Fruit fly (Drosophila melanogaster) whole organism, wandering third instar larva: ENCODE data around the gene CG5167.

ENCODE experiments used
- Abd-B ChIP-seq: fragments of >200 bp; optimal IDR thresholded peaks from 2 replicates; lab custom pipeline; 2017; ENCODE audit warnings: missing biosample characterization, missing genetic modification characterization
- CG9705 ChIP-seq: fragments of 200-800 bp; sonication (Bioruptor generic); optimal IDR thresholded peaks from 2 replicates; lab custom pipeline; 2018; ENCODE audit warnings: missing biosample characterization, mild to moderate bottlenecking, missing genetic modification characterization
- Dif ChIP-seq: fragments of 200-275, 200-300 bp; sonication (Bioruptor generic); optimal IDR thresholded peaks from 2 replicates; lab custom pipeline; 2018; ENCODE audit warnings: missing biosample characterization, missing genetic modification characterization; ENCODE audit not compliant: partially characterized antibody
- HLH106 ChIP-seq: fragments of 200-800 bp; optimal IDR thresholded peaks from 3 replicates; lab custom pipeline; 2019; ENCODE audit warnings: missing biosample characterization, mild to moderate bottlenecking, missing genetic modification characterization, moderate library complexity
- Hnf4 ChIP-seq: fragments of 200-800 bp; sonication (Bioruptor generic); optimal IDR thresholded peaks from 2 replicates; lab custom pipeline; 2016; ENCODE audit warnings: missing biosample characterization, mild to moderate bottlenecking, missing genetic modification characterization
- Hr78 ChIP-seq: fragments of >200 bp; optimal IDR thresholded peaks from 2 replicates; lab custom pipeline; 2017; ENCODE audit warnings: missing biosample characterization, missing genetic modification characterization
- Hr83 ChIP-seq: fragments of 200-300 bp; sonication (Bioruptor generic); optimal IDR thresholded peaks from 2 replicates; lab custom pipeline; 2016; ENCODE audit warnings: missing biosample characterization, mild to moderate bottlenecking, missing genetic modification characterization, moderate library complexity; ENCODE audit not compliant: poor library complexity, severe bottlenecking
- Jra ChIP-seq: sonication (Bioruptor generic); optimal IDR thresholded peaks from 2 replicates; lab custom pipeline; 2016; ENCODE audit warnings: missing biosample characterization, missing genetic modification characterization
- Mio ChIP-seq: sonication (Bioruptor generic); optimal IDR thresholded peaks from 2 replicates; lab custom pipeline; 2016; ENCODE audit warnings: missing biosample characterization, missing genetic modification characterization
- Myc ChIP-seq: fragments of >200 bp; optimal IDR thresholded peaks from 2 replicates; lab custom pipeline; 2017
- OdsH ChIP-seq: fragments of 200-800 bp; sonication (Bioruptor generic); optimal IDR thresholded peaks from 2 replicates; lab custom pipeline; 2016; ENCODE audit warnings: missing biosample characterization, mild to moderate bottlenecking, missing genetic modification characterization
- Rel ChIP-seq, 2 experiments: fragments of 200-800 bp; sonication (Bioruptor generic) in 1 of 2; optimal IDR thresholded peaks; 2 replicates in 1 of 2; 3 replicates in 1 of 2; lab custom pipeline; 2016 to 2019; ENCODE audit warnings: mild to moderate bottlenecking in 2 of 2, missing biosample characterization in 2 of 2, missing genetic modification characterization in 2 of 2, moderate library complexity in 1 of 2
- Sp1 ChIP-seq: fragments of 200-800 bp; sonication (Bioruptor generic); optimal IDR thresholded peaks from 3 replicates; lab custom pipeline; 2019; ENCODE audit warnings: missing biosample characterization, mild to moderate bottlenecking, missing genetic modification characterization, moderate library complexity
- Vsx2 ChIP-seq: fragments of 200-300, 225-300 bp; sonication (Bioruptor generic); optimal IDR thresholded peaks from 2 replicates; lab custom pipeline; 2018; ENCODE audit warnings: missing biosample characterization, missing genetic modification characterization; ENCODE audit not compliant: partially characterized antibody
- br ChIP-seq: fragments of 200-800 bp; sonication (Bioruptor generic); optimal IDR thresholded peaks from 2 replicates; lab custom pipeline; 2016; ENCODE audit warnings: missing biosample characterization, missing genetic modification characterization
- brk ChIP-seq: fragments of 200-800 bp; sonication (Bioruptor generic); optimal IDR thresholded peaks from 2 replicates; lab custom pipeline; 2016; ENCODE audit warnings: missing biosample characterization, mild to moderate bottlenecking, missing genetic modification characterization
- dl ChIP-seq, 2 experiments: fragments of 175-275, 200-275 bp in 1 of 2; fragments of 200-275 bp in 1 of 2; sonication (Bioruptor generic); optimal IDR thresholded peaks; lab custom pipeline; 2018; ENCODE audit warnings: mild to moderate bottlenecking in 2 of 2, missing biosample characterization in 2 of 2, missing genetic modification characterization in 2 of 2, moderate library complexity in 2 of 2; ENCODE audit not compliant: partially characterized antibody in 2 of 2, insufficient read depth in 1 of 2
- dmrt93B ChIP-seq: fragments of 200-800 bp; sonication (Bioruptor generic); optimal IDR thresholded peaks from 2 replicates; lab custom pipeline; 2018; ENCODE audit warnings: missing biosample characterization, mild to moderate bottlenecking, missing genetic modification characterization
- dsf ChIP-seq: sonication (Bioruptor generic); optimal IDR thresholded peaks from 2 replicates; lab custom pipeline; 2016; ENCODE audit warnings: missing biosample characterization, missing genetic modification characterization, borderline replicate concordance
- ey ChIP-seq: fragments of 200-800 bp; sonication (Bioruptor generic); optimal IDR thresholded peaks from 2 replicates; lab custom pipeline; 2016; ENCODE audit warnings: missing biosample characterization, missing genetic modification characterization
- foxo ChIP-seq, 2 experiments: fragments of 200-800 bp; sonication (Bioruptor generic); optimal IDR thresholded peaks; 2 replicates in 1 of 2; 3 replicates in 1 of 2; lab custom pipeline; 2016 to 2017; ENCODE audit warnings: missing biosample characterization in 2 of 2, missing genetic modification characterization in 2 of 2
- fru ChIP-seq: fragments of 200-800 bp; sonication (Bioruptor generic); optimal IDR thresholded peaks from 3 replicates; lab custom pipeline; 2016; ENCODE audit warnings: missing biosample characterization, mild to moderate bottlenecking, missing genetic modification characterization
- jim ChIP-seq: fragments of 175-275, 200-325 bp; sonication (Bioruptor generic); optimal IDR thresholded peaks from 2 replicates; lab custom pipeline; 2016; ENCODE audit warnings: missing biosample characterization, mild to moderate bottlenecking, missing genetic modification characterization
- lola ChIP-seq: fragments of >200 bp; optimal IDR thresholded peaks from 2 replicates; lab custom pipeline; 2017; ENCODE audit warnings: missing biosample characterization, missing genetic modification characterization
- pan ChIP-seq: fragments of >200 bp; optimal IDR thresholded peaks from 2 replicates; lab custom pipeline; 2017
- psq ChIP-seq: fragments of 200-800 bp; sonication (Bioruptor generic); optimal IDR thresholded peaks from 3 replicates; lab custom pipeline; 2017; ENCODE audit warnings: missing biosample characterization, mild to moderate bottlenecking, missing genetic modification characterization, moderate library complexity
- rgr ChIP-seq: fragments of 200-800 bp; sonication (Bioruptor generic); optimal IDR thresholded peaks from 3 replicates; lab custom pipeline; 2016; ENCODE audit warnings: missing biosample characterization, mild to moderate bottlenecking, missing genetic modification characterization
- sage ChIP-seq: fragments of 200-800 bp; sonication (Bioruptor generic); optimal IDR thresholded peaks from 2 replicates; lab custom pipeline; 2016; ENCODE audit warnings: missing biosample characterization, mild to moderate bottlenecking, missing genetic modification characterization
- sv ChIP-seq: fragments of 200-800 bp; sonication (Bioruptor generic); optimal IDR thresholded peaks from 3 replicates; lab custom pipeline; 2016; ENCODE audit warnings: missing biosample characterization, missing genetic modification characterization
- tai ChIP-seq: sonication (Bioruptor generic); optimal IDR thresholded peaks from 2 replicates; lab custom pipeline; 2016; ENCODE audit warnings: missing biosample characterization, missing genetic modification characterization
- usp ChIP-seq: fragments of >200 bp; optimal IDR thresholded peaks from 2 replicates; lab custom pipeline; 2017; ENCODE audit warnings: missing biosample characterization, missing genetic modification characterization
- woc ChIP-seq: sonication (Bioruptor generic); optimal IDR thresholded peaks from 2 replicates; lab custom pipeline; 2016; ENCODE audit warnings: missing biosample characterization, mild to moderate bottlenecking, missing genetic modification characterization

The CG5167 gene

dm6 chr3R:12379249-12379648 lies 27.1 kb upstream of the CG5167 start:
- TF ChIP-seq dsf (GFP tag; lab: Kevin White, UChicago) (no peak), Vsx2 (GFP tag; lab: Kevin White, UChicago) (no peak), Rel (GFP tag; optimal IDR thresholded peaks at IDR 0.05; lab: Kevin White, UChicago) (no peak), Rel (tag; optimal IDR thresholded peaks at IDR 0.05; lab: Kevin White, UChicago) (no peak), foxo (GFP tag; optimal IDR thresholded peaks at IDR 0.05; lab: Kevin White, UChicago) (no peak), sv (GFP tag; lab: Kevin White, UChicago) (no peak), woc (GFP tag; lab: Kevin White, UChicago) (no peak), sage (GFP tag; lab: Kevin White, UChicago) (no peak), tai (no peak), Sp1 (GFP tag; lab: Kevin White, UChicago) (no peak), HLH106 (no peak), OdsH (GFP tag; lab: Kevin White, UChicago) (no peak), Hnf4 (GFP tag; lab: Kevin White, UChicago) (no peak), usp (GFP tag; lab: Kevin White, UChicago) (no peak), Mio (GFP tag; lab: Kevin White, UChicago) (no peak), br (GFP tag; lab: Kevin White, UChicago) (no peak), Hr83 (no peak), rgr (GFP tag; lab: Kevin White, UChicago) (no peak), pan (lab: Kevin White, UChicago) (no peak), dl (GFP tag; optimal IDR thresholded peaks at IDR 0.05; lab: Kevin White, UChicago; ENCODE audit: insufficient read depth in 1 of 2, partially characterized antibody in 2 of 2) (no peak), ey (GFP tag; lab: Kevin White, UChicago) (no peak)
- TF ChIP-seq, all 38 proteins: peak for 0

dm6 chr3R:12379708-12380107 lies 26.6 kb upstream of the CG5167 start, which contains the start of gene GstD8:
Gene GstD8 (plus strand): TSS chr3R:12380008.
- no peak for TF ChIP-seq Vsx2 (GFP tag; lab: Kevin White, UChicago)
- TF ChIP-seq ey (GFP tag; lab: Kevin White, UChicago) = no peak
- TF ChIP-seq lola (GFP tag; lab: Kevin White, UChicago) = no peak
- no peak for TF ChIP-seq pan (lab: Kevin White, UChicago)
- no peak for TF ChIP-seq psq (GFP tag; lab: Kevin White, UChicago)
- TF ChIP-seq foxo (GFP tag; optimal IDR thresholded peaks at IDR 0.05; lab: Kevin White, UChicago) = no peak
- no peak for TF ChIP-seq Hr78 (GFP tag; lab: Kevin White, UChicago)
- TF ChIP-seq dl (GFP tag; optimal IDR thresholded peaks at IDR 0.05; lab: Kevin White, UChicago; ENCODE audit: insufficient read depth in 1 of 2, partially characterized antibody in 2 of 2) = no peak
- no peak for TF ChIP-seq Jra
- TF ChIP-seq Sp1 (GFP tag; lab: Kevin White, UChicago) = no peak
- no peak for TF ChIP-seq fru (GFP tag; lab: Kevin White, UChicago)
- no peak for TF ChIP-seq Myc

- TF ChIP-seq fru (GFP tag; lab: Kevin White, UChicago) (no peak), psq (GFP tag; lab: Kevin White, UChicago) (no peak), CG9705 (GFP tag; lab: Kevin White, UChicago) (no peak), Vsx2 (GFP tag; lab: Kevin White, UChicago) (no peak), brk (no peak), jim (GFP tag; lab: Kevin White, UChicago) (no peak), sv (GFP tag; lab: Kevin White, UChicago) (no peak), Myc (no peak), Hnf4 (GFP tag; lab: Kevin White, UChicago) (no peak), lola (GFP tag; lab: Kevin White, UChicago) (no peak), Abd-B (GFP tag; lab: Kevin White, UChicago) (no peak), woc (GFP tag; lab: Kevin White, UChicago) (no peak), foxo (GFP tag; optimal IDR thresholded peaks at IDR 0.05; lab: Kevin White, UChicago) (no peak), Hr83 (no peak), Hr78 (GFP tag; lab: Kevin White, UChicago) (no peak), HLH106 (no peak), Dif (GFP tag; lab: Kevin White, UChicago) (no peak), Rel (GFP tag; optimal IDR thresholded peaks at IDR 0.05; lab: Kevin White, UChicago) (no peak), Rel (tag; optimal IDR thresholded peaks at IDR 0.05; lab: Kevin White, UChicago) (no peak), dmrt93B (GFP tag; lab: Kevin White, UChicago) (no peak)
Observed at dm6 chr3R:12381130-12381700, 25.1 kb upstream of the CG5167 start.
